Worm (Caenorhabditis elegans) whole organism, midembryonic: ENCODE data around the gene T26H5.14.

Experiments
- flt-1 ChIP-seq: fragments of 200-800 bp; sonication (Bioruptor generic); IDR thresholded peaks from 2 replicates; pipeline ENCODE4 v1.3.6; 2022; ENCODE audit warnings: missing genetic modification characterization, missing compliant biosample characterization
- klf-2 ChIP-seq: fragments of 200-800 bp; sonication (Bioruptor generic); conservative IDR thresholded peaks from 2 replicates; pipeline ENCODE4 v1.3.6; 2022; ENCODE audit warnings: missing genetic modification reagents, missing genetic modification characterization, missing compliant biosample characterization
- med-1 ChIP-seq: sonication (generic microtip); optimal IDR thresholded peaks from 2 replicates; lab custom pipeline; 2017; ENCODE audit warnings: missing genetic modification characterization, mild to moderate bottlenecking, missing compliant biosample characterization, antibody characterized with exemption, missing genetic modification reagents; ENCODE audit not compliant: insufficient read depth
- ref-1 ChIP-seq: fragments of 200-800 bp; sonication (Bioruptor generic); conservative IDR thresholded peaks from 2 replicates; pipeline ENCODE4 v1.3.6; 2022; ENCODE audit warnings: missing genetic modification reagents, missing genetic modification characterization, missing compliant biosample characterization
- tab-1 ChIP-seq: fragments of 200-800 bp; sonication (Bioruptor generic); IDR thresholded peaks from 2 replicates; pipeline ENCODE4 v1.3.6; 2022; ENCODE audit warnings: missing genetic modification characterization, missing compliant biosample characterization
- ztf-23 ChIP-seq: fragments of 200-800 bp; sonication (Bioruptor generic); IDR thresholded peaks from 2 replicates; pipeline ENCODE4 v1.3.6; 2022; ENCODE audit warnings: missing genetic modification reagents, missing genetic modification characterization, missing compliant biosample characterization

DNA sequence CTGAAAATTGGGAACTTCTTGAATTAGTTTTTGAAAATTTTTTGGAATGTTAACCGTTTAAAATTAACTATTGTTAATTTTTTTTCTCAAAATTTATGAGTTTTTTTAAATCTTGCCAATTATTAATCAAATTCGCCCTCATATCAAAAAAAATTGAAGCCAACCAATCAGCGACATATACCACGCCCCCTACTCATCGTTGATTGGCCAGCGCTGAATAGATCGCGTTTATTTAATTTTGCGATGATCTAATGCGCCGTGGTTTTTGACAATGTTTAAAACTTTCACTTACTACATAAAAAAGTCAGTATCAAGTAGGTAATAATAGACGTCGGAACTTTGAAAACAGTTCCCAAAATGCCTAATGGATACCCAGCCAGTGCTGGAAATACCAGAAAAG is 6.6 kb upstream of the T26H5.14 start:
- no peak for TF ChIP-seq ref-1 (GFP tag; lab: Robert Waterston, UW)
- no peak for TF ChIP-seq tab-1
- no peak for TF ChIP-seq med-1
- no peak for TF ChIP-seq ztf-23 (GFP tag; lab: Robert Waterston, UW)
- TF ChIP-seq flt-1 = no peak
- no peak for TF ChIP-seq klf-2 (GFP tag; lab: Robert Waterston, UW)
